Fruit fly (Drosophila melanogaster) whole organism, embryonic: ENCODE results near the gene CG15814.

Experiments
- CG12219 ChIP-seq: fragments of 200-800 bp; sonication (Bioruptor generic); optimal IDR thresholded peaks from 3 replicates; lab custom pipeline; 2018; ENCODE audit warnings: missing biosample characterization, mild to moderate bottlenecking, missing genetic modification characterization
- CG13287 ChIP-seq: fragments of 200-800 bp; sonication (Bioruptor generic); IDR thresholded peaks from 2 replicates; pipeline ENCODE4 v1.3.6; 2022; ENCODE audit warnings: missing biosample characterization, missing genetic modification characterization; ENCODE audit not compliant: partially characterized antibody
- CG17186 ChIP-seq: fragments of 200-800 bp; sonication (Bioruptor generic); optimal IDR thresholded peaks from 3 replicates; lab custom pipeline; 2017; ENCODE audit warnings: missing biosample characterization, missing genetic modification reagents, missing genetic modification characterization
- CG6854 ChIP-seq: fragments of 200-800 bp; sonication (Bioruptor generic); optimal IDR thresholded peaks from 3 replicates; lab custom pipeline; 2017; ENCODE audit warnings: missing biosample characterization, mild to moderate bottlenecking, missing genetic modification characterization
- CG9437 ChIP-seq: fragments of 200-800 bp; sonication (Bioruptor generic); optimal IDR thresholded peaks from 2 replicates; lab custom pipeline; 2018; ENCODE audit warnings: missing biosample characterization, mild to moderate bottlenecking, missing genetic modification characterization
- CG9876 ChIP-seq: fragments of 200-800 bp; sonication (Bioruptor generic); optimal IDR thresholded peaks from 2 replicates; lab custom pipeline; 2016; ENCODE audit warnings: missing biosample characterization, missing genetic modification characterization
- MTF-1 ChIP-seq: fragments of 200-800 bp; sonication (Bioruptor generic); optimal IDR thresholded peaks from 2 replicates; lab custom pipeline; 2018; ENCODE audit warnings: missing biosample characterization, mild to moderate bottlenecking, missing genetic modification characterization, borderline replicate concordance
- Mes4 ChIP-seq: fragments of 200-800 bp; sonication (Bioruptor generic); optimal IDR thresholded peaks from 2 replicates; lab custom pipeline; 2016; ENCODE audit warnings: missing biosample characterization, missing genetic modification characterization
- bigmax ChIP-seq: fragments of 200-800 bp; sonication (Bioruptor generic); optimal IDR thresholded peaks from 2 replicates; lab custom pipeline; 2018; ENCODE audit warnings: missing biosample characterization, mild to moderate bottlenecking, missing genetic modification characterization
- ttk ChIP-seq: fragments of 200-800 bp; sonication (Bioruptor generic); IDR thresholded peaks from 2 replicates; pipeline ENCODE4 v2.1.2; 2022; ENCODE audit warnings: missing biosample characterization, missing genetic modification characterization

DNA sequence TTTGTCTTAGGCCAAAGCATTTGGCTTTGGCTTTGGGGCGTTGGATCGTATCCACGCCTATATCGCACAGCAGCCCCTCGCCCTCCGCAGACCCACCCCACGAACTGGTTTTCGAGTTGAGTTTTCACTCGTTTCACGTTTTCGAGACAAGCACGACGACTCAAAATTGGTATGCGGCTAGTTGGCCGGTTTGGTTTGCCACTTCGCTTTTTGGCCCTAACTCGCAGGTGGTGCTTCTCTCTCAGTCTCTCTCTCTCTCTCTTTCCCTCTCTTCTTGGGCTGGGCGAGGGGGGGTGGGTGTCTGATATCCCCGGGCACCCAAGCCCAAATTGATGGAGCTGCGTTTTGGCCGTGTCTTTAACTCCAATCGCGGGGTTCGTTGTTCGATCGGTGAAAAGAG lies 16.2 kb downstream of the CG15814 start:
- TF ChIP-seq Mes4 (no peak), ttk (GFP tag; lab: Robert Waterston, UW) (no peak), CG9876 (GFP tag; lab: Kevin White, UChicago) (no peak), CG6854 (GFP tag; lab: Kevin White, UChicago) (no peak), bigmax (GFP tag; lab: Kevin White, UChicago) (no peak), CG9437 (GFP tag; lab: Kevin White, UChicago) (no peak), MTF-1 (GFP tag; lab: Kevin White, UChicago) (no peak), CG12219 (no peak), CG13287 (no peak), CG17186 (no peak)
